Worm (Caenorhabditis elegans): ENCODE results near the gene Y67A10A.3.

Gene Y67A10A.3

DNA sequence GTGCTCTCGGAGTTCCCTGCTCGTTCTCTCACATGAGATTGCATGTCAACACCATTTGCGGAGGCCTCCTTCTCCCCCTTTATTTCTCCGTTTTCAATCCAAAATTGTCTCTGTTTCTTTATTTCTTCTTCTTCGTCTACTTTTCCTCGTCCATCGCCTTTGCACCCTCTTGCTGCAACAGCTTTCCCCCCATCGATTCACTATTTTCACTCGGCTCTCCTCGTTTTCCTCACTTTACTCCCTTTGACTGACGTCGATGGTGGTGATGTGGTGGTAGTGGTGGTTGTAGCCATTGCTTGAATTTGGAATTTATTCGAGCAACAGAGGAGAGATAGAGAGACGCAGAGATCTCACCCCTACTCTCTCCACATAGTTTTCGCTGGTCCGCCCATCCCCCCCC is 37.4 kb upstream of the Y67A10A.3 start:
- TF ChIP-seq ahr-1 (tag; optimal IDR thresholded peaks at IDR 0.05) (no peak), lin-11 (tag; optimal IDR thresholded peaks at IDR 0.05) (no peak), nhr-11 (tag; optimal IDR thresholded peaks at IDR 0.05) (no peak), sox-2 (GFP tag; IDR thresholded peaks at IDR 0.05) (no peak), T23F11.4 (GFP tag; optimal IDR thresholded peaks at IDR 0.05) (no peak), K09A11.1 (tag; optimal IDR thresholded peaks at IDR 0.05; ENCODE audit: insufficient read depth) (no peak), zip-5 (tag; optimal IDR thresholded peaks at IDR 0.05) (no peak), C38D4.7 (GFP tag; optimal IDR thresholded peaks at IDR 0.05) (no peak), unc-55 (GFP tag; optimal IDR thresholded peaks at IDR 0.05) (peak; percentile 24), che-1 (tag; optimal IDR thresholded peaks at IDR 0.05) (peak; percentile 3), hlh-30 (tag; optimal IDR thresholded peaks at IDR 0.05; ENCODE audit: insufficient read depth) (no peak), ceh-19 (GFP tag; optimal IDR thresholded peaks at IDR 0.05) (peak; percentile 75), pros-1 (tag; optimal IDR thresholded peaks at IDR 0.05) (no peak), sdc-2 (tag; optimal IDR thresholded peaks at IDR 0.05) (peak; percentile 26), fkh-6 (tag; optimal IDR thresholded peaks at IDR 0.05) (no peak), ceh-34 (tag; optimal IDR thresholded peaks at IDR 0.05) (peak; percentile 41), nfya-1 (tag; optimal IDR thresholded peaks at IDR 0.05) (peak; percentile 77), ceh-22 (tag; optimal IDR thresholded peaks at IDR 0.05) (no peak), ceh-24 (tag; optimal IDR thresholded peaks at IDR 0.05) (no peak), Y22D7AL.16 (tag; optimal IDR thresholded peaks at IDR 0.05) (no peak), ceh-2 (tag; optimal IDR thresholded peaks at IDR 0.05) (no peak), hlh-13 (GFP tag; optimal IDR thresholded peaks at IDR 0.05) (no peak), ttx-3 (tag; optimal IDR thresholded peaks at IDR 0.05) (no peak), gmeb-2 (tag; optimal IDR thresholded peaks at IDR 0.05) (no peak), fkh-10 (GFP tag; optimal IDR thresholded peaks at IDR 0.05) (peak; percentile 59), ceh-14 (tag; optimal IDR thresholded peaks at IDR 0.05) (peak; percentile 66), lim-6 (tag; optimal IDR thresholded peaks at IDR 0.05) (no peak), ceh-48 (tag; optimal IDR thresholded peaks at IDR 0.05) (peak; percentile 72), pag-3 (tag; optimal IDR thresholded peaks at IDR 0.05; ENCODE audit: borderline replicate concordance) (peak; percentile 20), tbx-2 (tag; optimal IDR thresholded peaks at IDR 0.05) (peak; percentile 59), ceh-45 (GFP tag; IDR thresholded peaks at IDR 0.05) (no peak), ceh-18 (tag; optimal IDR thresholded peaks at IDR 0.05) (peak; percentile 46), syd-9 (tag; optimal IDR thresholded peaks at IDR 0.05) (peak; percentile 44), ceh-9 (tag; optimal IDR thresholded peaks at IDR 0.05) (no peak), ceh-31 (tag; optimal IDR thresholded peaks at IDR 0.05) (peak; percentile 82), pax-1 (tag; optimal IDR thresholded peaks at IDR 0.05) (no peak), unc-42 (tag; optimal IDR thresholded peaks at IDR 0.05) (peak; percentile 85), C08G9.2 (tag; optimal IDR thresholded peaks at IDR 0.05) (peak; percentile 31)

DNA sequence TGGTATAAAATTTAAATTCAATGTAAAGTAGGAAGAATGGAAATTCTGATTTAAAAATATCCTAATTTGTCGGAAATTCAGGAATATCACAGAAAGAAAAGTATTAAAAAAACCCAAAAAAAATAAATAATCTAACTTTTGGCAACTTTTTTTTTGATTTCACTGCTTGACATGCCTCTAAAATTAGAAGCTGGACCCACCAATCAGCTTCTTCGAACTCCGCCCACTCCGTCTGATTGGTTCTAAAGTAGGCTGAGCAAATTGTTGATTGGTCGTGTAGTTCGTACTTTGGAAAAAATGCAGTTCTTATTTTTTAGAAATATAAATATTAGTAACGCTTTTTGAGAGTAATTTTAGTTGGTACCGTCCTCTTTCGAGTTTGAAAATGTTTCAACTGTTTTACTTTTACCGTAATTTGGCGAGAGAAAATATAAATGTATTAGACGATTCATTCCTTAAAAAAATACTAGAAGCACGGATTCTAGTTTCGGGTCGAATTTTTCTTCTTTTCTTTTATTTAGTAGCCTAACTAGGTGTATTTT is 31.6 kb upstream of the Y67A10A.3 start:
- TF ChIP-seq fkh-10 (GFP tag; optimal IDR thresholded peaks at IDR 0.05): no peak
- peak; percentile 94 for TF ChIP-seq nfya-1 (tag; optimal IDR thresholded peaks at IDR 0.05)
- no peak for TF ChIP-seq ceh-45 (GFP tag; IDR thresholded peaks at IDR 0.05)
- TF ChIP-seq elt-2 (tag; optimal IDR thresholded peaks at IDR 0.05): no peak
- no peak for TF ChIP-seq gmeb-2 (tag; optimal IDR thresholded peaks at IDR 0.05)

DNA sequence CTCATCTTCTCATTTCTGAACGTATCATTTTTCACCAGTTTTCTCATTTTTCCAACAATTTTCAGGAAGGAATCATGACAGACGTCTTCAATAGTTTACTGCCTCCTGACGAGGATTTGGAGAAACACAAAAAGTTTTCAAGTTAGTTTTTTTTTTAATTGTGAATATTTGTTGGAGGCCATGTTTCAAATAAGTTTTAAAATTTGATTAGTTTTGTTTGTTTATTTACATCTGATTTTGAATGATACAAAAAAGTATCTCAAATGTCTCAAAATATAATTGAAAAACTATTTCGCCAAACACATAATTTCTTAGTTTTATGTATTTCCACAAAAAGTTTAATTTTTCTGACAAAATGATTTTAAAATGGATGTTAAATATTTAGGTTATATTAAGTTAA is 26.9 kb upstream of the Y67A10A.3 start, which contains the start of gene ssu-2:
Gene ssu-2 (plus strand): TSS at position 59 of the 400 bp plus-strand sequence.
- TF ChIP-seq pha-2 (tag; optimal IDR thresholded peaks at IDR 0.05) (no peak), pqm-1 (tag; optimal IDR thresholded peaks at IDR 0.05) (no peak), K09A11.1 (tag; optimal IDR thresholded peaks at IDR 0.05; ENCODE audit: insufficient read depth) (no peak), hlh-15 (tag; optimal IDR thresholded peaks at IDR 0.05) (no peak), nfya-1 (tag; optimal IDR thresholded peaks at IDR 0.05) (no peak), ceh-18 (tag; optimal IDR thresholded peaks at IDR 0.05) (no peak), pag-3 (tag; optimal IDR thresholded peaks at IDR 0.05; ENCODE audit: borderline replicate concordance) (no peak), ceh-9 (tag; optimal IDR thresholded peaks at IDR 0.05) (no peak), syd-9 (tag; optimal IDR thresholded peaks at IDR 0.05) (no peak)

Data from whole organism, late embryonic.